Fruit fly (Drosophila melanogaster) whole organism: ENCODE measurements around the gene GstD10.

Experiments used
- CG8478 ChIP-seq: fragments of >200 bp; optimal IDR thresholded peaks from 2 replicates; lab custom pipeline; 2018; ENCODE audit warnings: inconsistent platforms
- Dll ChIP-seq: fragments of >200 bp; optimal IDR thresholded peaks from 2 replicates; lab custom pipeline; 2017
- EcR ChIP-seq, 2 experiments: fragments of >200 bp; optimal IDR thresholded peaks; 2 replicates each; lab custom pipeline; 2017; ENCODE audit warnings: missing biosample characterization in 2 of 2, missing genetic modification characterization in 2 of 2, missing genetic modification reagents in 2 of 2

DNA sequence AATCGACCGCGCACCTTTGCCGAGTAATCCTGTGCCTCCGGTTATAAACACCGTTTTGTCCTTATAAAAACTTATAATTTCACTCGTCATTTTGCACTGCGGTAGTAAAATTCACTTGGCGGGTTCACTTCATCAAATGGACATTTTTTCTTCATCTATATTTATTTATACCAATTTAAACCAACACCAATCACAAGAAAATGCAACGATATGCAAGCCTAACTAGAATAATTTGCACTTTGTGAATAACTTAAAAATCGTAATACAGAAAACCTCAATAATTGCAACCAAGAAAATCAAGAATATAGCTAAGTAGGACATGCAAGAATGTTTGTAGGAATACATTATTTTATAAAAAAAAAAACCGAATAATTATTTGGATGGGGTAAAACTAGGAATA, 30.3 kb upstream of the GstD10 start, which contains the start of the genes CG10096 and CG10097:
- no peak for TF ChIP-seq Dll (lab: Kevin White, UChicago)
- no peak for TF ChIP-seq EcR (GFP tag; optimal IDR thresholded peaks at IDR 0.05; lab: Kevin White, UChicago)
- no peak for TF ChIP-seq CG8478 (lab: Kevin White, UChicago)
